Fruit fly (Drosophila melanogaster) whole organism, embryonic: ENCODE results near the gene Pp2A-29B.

ENCODE experiments used
- Atf6 ChIP-seq: fragments of 200-800 bp; sonication (Bioruptor generic); IDR thresholded peaks from 2 replicates; pipeline ENCODE4 v1.3.6; 2022; ENCODE audit warnings: missing biosample characterization, missing genetic modification characterization
- Awh ChIP-seq: fragments of 200-800 bp; sonication (Bioruptor generic); IDR thresholded peaks from 2 replicates; pipeline ENCODE4, ENCODE4 v1.3.6; 2022; ENCODE audit warnings: missing biosample characterization, missing genetic modification characterization
- CG10321 ChIP-seq: fragments of 200-800 bp; sonication (Bioruptor generic); IDR thresholded peaks from 2 replicates; pipeline ENCODE4 v1.3.6; 2022; ENCODE audit warnings: missing biosample characterization, missing genetic modification characterization
- CG10654 ChIP-seq: fragments of 200-800 bp; sonication (Bioruptor generic); optimal IDR thresholded peaks from 2 replicates; lab custom pipeline; 2016; ENCODE audit warnings: missing biosample characterization, missing genetic modification characterization
- CG11560 ChIP-seq: fragments of 200-800 bp; sonication (Bioruptor generic); IDR thresholded peaks from 3 replicates; pipeline ENCODE4 v1.3.6; 2022; ENCODE audit warnings: missing biosample characterization, missing genetic modification characterization
- CG12236 ChIP-seq: fragments of 200-800 bp; sonication (Bioruptor generic); optimal IDR thresholded peaks from 2 replicates; lab custom pipeline; 2016; ENCODE audit warnings: missing biosample characterization, missing genetic modification characterization
- CG12744 ChIP-seq: fragments of 200-800 bp; sonication (Bioruptor generic); optimal IDR thresholded peaks from 2 replicates; lab custom pipeline; 2016; ENCODE audit warnings: missing biosample characterization, missing genetic modification characterization
- CG14050 ChIP-seq: fragments of 200-800 bp; sonication (Bioruptor generic); IDR thresholded peaks from 3 replicates; pipeline ENCODE4 v1.3.6; 2022; ENCODE audit warnings: missing biosample characterization, missing genetic modification characterization
- CG15269 ChIP-seq: fragments of 200-800 bp; sonication (Bioruptor generic); optimal IDR thresholded peaks from 2 replicates; lab custom pipeline; 2018; ENCODE audit warnings: missing biosample characterization, mild to moderate bottlenecking, missing genetic modification characterization, moderate library complexity
- CG15601 ChIP-seq: fragments of 200-800 bp; sonication (Bioruptor generic); optimal IDR thresholded peaks from 3 replicates; lab custom pipeline; 2019; ENCODE audit warnings: missing biosample characterization, mild to moderate bottlenecking, missing genetic modification characterization, moderate library complexity
- CG17359 ChIP-seq: fragments of 200-800 bp; sonication (Bioruptor generic); optimal IDR thresholded peaks from 3 replicates; lab custom pipeline; 2018; ENCODE audit warnings: missing biosample characterization, mild to moderate bottlenecking, missing genetic modification characterization, moderate library complexity
- CG17568 ChIP-seq: fragments of 200-800 bp; sonication (Bioruptor generic); optimal IDR thresholded peaks from 2 replicates; lab custom pipeline; 2018; ENCODE audit warnings: missing biosample characterization, mild to moderate bottlenecking, missing genetic modification characterization, moderate library complexity
- CG17802 ChIP-seq: fragments of 200-800 bp; sonication (Bioruptor generic); optimal IDR thresholded peaks from 2 replicates; lab custom pipeline; 2018; ENCODE audit warnings: missing biosample characterization, mild to moderate bottlenecking, missing genetic modification characterization, moderate library complexity
- CG2129 ChIP-seq: fragments of 200-800 bp; sonication (Bioruptor generic); IDR thresholded peaks from 2 replicates; pipeline ENCODE4 v1.3.6; 2022; ENCODE audit warnings: missing biosample characterization, missing genetic modification characterization; ENCODE audit not compliant: partially characterized antibody
- CG31224 ChIP-seq: fragments of 200-800 bp; sonication (Bioruptor generic); IDR thresholded peaks from 2 replicates; pipeline ENCODE4 v1.3.6; 2022; ENCODE audit warnings: missing biosample characterization, missing genetic modification characterization
- CG34422 ChIP-seq: fragments of 200-800 bp; sonication (Bioruptor generic); IDR thresholded peaks from 3 replicates; pipeline ENCODE4 v1.3.6; 2022; ENCODE audit warnings: missing biosample characterization, missing genetic modification characterization
- CG6854 ChIP-seq: fragments of 200-800 bp; sonication (Bioruptor generic); optimal IDR thresholded peaks from 3 replicates; lab custom pipeline; 2017; ENCODE audit warnings: missing biosample characterization, mild to moderate bottlenecking, missing genetic modification characterization
- CG8924 ChIP-seq: fragments of 200-800 bp; optimal IDR thresholded peaks from 3 replicates; lab custom pipeline; 2019; ENCODE audit warnings: missing biosample characterization, mild to moderate bottlenecking, missing genetic modification characterization, moderate library complexity
- CG9609 ChIP-seq: fragments of 200-800 bp; sonication (Bioruptor generic); optimal IDR thresholded peaks from 3 replicates; lab custom pipeline; 2016; ENCODE audit warnings: missing biosample characterization, missing genetic modification characterization
- CoRest ChIP-seq: fragments of 200-800 bp; sonication (Bioruptor generic); optimal IDR thresholded peaks from 3 replicates; lab custom pipeline; 2018; ENCODE audit warnings: missing biosample characterization, mild to moderate bottlenecking, missing genetic modification characterization, moderate library complexity
- Deaf1 ChIP-seq: fragments of 200-800 bp; optimal IDR thresholded peaks from 3 replicates; lab custom pipeline; 2019; ENCODE audit warnings: missing biosample characterization, mild to moderate bottlenecking, missing genetic modification characterization, moderate library complexity
- Dip3 ChIP-seq: fragments of 200-800 bp; sonication (Bioruptor generic); optimal IDR thresholded peaks from 3 replicates; lab custom pipeline; 2016; ENCODE audit warnings: missing biosample characterization, missing genetic modification characterization
- HLH54F ChIP-seq: fragments of 200-800 bp; sonication (Bioruptor generic); optimal IDR thresholded peaks from 3 replicates; lab custom pipeline; 2016; ENCODE audit warnings: missing biosample characterization, missing genetic modification characterization
- HLHmδ ChIP-seq: fragments of 200-800 bp; sonication (Bioruptor generic); optimal IDR thresholded peaks from 2 replicates; lab custom pipeline; 2018; ENCODE audit warnings: missing biosample characterization, mild to moderate bottlenecking, missing genetic modification characterization, moderate library complexity
- Hmx ChIP-seq: fragments of 200-800 bp; sonication (Bioruptor generic); optimal IDR thresholded peaks from 2 replicates; lab custom pipeline; 2016; ENCODE audit warnings: missing biosample characterization, missing genetic modification characterization
- Hr3 ChIP-seq: fragments of 200-800 bp; sonication (Bioruptor generic); optimal IDR thresholded peaks from 3 replicates; lab custom pipeline; 2016; ENCODE audit warnings: missing biosample characterization, missing genetic modification characterization
- MTF-1 ChIP-seq: fragments of 200-800 bp; sonication (Bioruptor generic); optimal IDR thresholded peaks from 2 replicates; lab custom pipeline; 2018; ENCODE audit warnings: missing biosample characterization, mild to moderate bottlenecking, missing genetic modification characterization, borderline replicate concordance
- Stat92E ChIP-seq, 3 experiments: fragments of >200 bp in 2 of 3; fragments of 200-800 bp in 1 of 3; sonication (Bioruptor generic) in 1 of 3; optimal IDR thresholded peaks; 2 replicates each; lab custom pipeline; 2017 to 2019; ENCODE audit warnings: missing biosample characterization in 3 of 3, missing genetic modification characterization in 3 of 3, mild to moderate bottlenecking in 1 of 3, moderate library complexity in 1 of 3
- Vsx1 ChIP-seq: fragments of 200-800 bp; sonication (Bioruptor generic); optimal IDR thresholded peaks from 2 replicates; lab custom pipeline; 2017; ENCODE audit warnings: missing biosample characterization, mild to moderate bottlenecking, missing genetic modification characterization, missing genetic modification reagents
- Xbp1 ChIP-seq: fragments of 200-800 bp; sonication (Bioruptor generic); optimal IDR thresholded peaks from 3 replicates; lab custom pipeline; 2016; ENCODE audit warnings: missing biosample characterization, mild to moderate bottlenecking, missing genetic modification characterization
- abd-A ChIP-seq: fragments of 200-800 bp; sonication (Bioruptor generic); optimal IDR thresholded peaks from 3 replicates; lab custom pipeline; 2019; ENCODE audit warnings: missing biosample characterization, mild to moderate bottlenecking, missing genetic modification characterization, moderate library complexity
- caup ChIP-seq: fragments of 200-800 bp; sonication (Bioruptor generic); optimal IDR thresholded peaks from 3 replicates; lab custom pipeline; 2017; ENCODE audit warnings: missing biosample characterization, mild to moderate bottlenecking, missing genetic modification characterization, moderate library complexity; ENCODE audit not compliant: severe bottlenecking
- chif ChIP-seq, 2 experiments: fragments of 200-800 bp; sonication (Bioruptor generic); optimal IDR thresholded peaks; 3 replicates each; lab custom pipeline; 2016; ENCODE audit warnings: missing biosample characterization in 2 of 2, missing genetic modification characterization in 2 of 2
- da ChIP-seq: fragments of 200-800 bp; sonication (Bioruptor generic); optimal IDR thresholded peaks from 2 replicates; lab custom pipeline; 2016; ENCODE audit warnings: missing biosample characterization, missing genetic modification characterization
- dimm ChIP-seq: fragments of 200-800 bp; sonication (Bioruptor generic); IDR thresholded peaks from 2 replicates; pipeline ENCODE4 v1.3.6; 2022; ENCODE audit warnings: missing biosample characterization, missing genetic modification characterization
- ems ChIP-seq: fragments of 200-800 bp; sonication (Bioruptor generic); optimal IDR thresholded peaks from 3 replicates; lab custom pipeline; 2016; ENCODE audit warnings: missing biosample characterization, missing genetic modification characterization
- gro ChIP-seq: fragments of 200-800 bp; sonication (Bioruptor generic); optimal IDR thresholded peaks from 2 replicates; lab custom pipeline; 2016; ENCODE audit warnings: missing biosample characterization, missing genetic modification characterization
- hb ChIP-seq: fragments of 200-800 bp; sonication (Bioruptor generic); IDR thresholded peaks from 3 replicates; pipeline ENCODE4 v1.3.6; 2022; ENCODE audit warnings: missing biosample characterization, missing genetic modification characterization; ENCODE audit not compliant: partially characterized antibody
- kay ChIP-seq: fragments of 200-800 bp; sonication (Bioruptor generic); optimal IDR thresholded peaks from 2 replicates; lab custom pipeline; 2016; ENCODE audit warnings: missing biosample characterization, missing genetic modification characterization
- nau ChIP-seq: fragments of 200-800 bp; sonication (Bioruptor generic); optimal IDR thresholded peaks from 3 replicates; lab custom pipeline; 2017; ENCODE audit warnings: missing biosample characterization, mild to moderate bottlenecking, missing genetic modification characterization, missing genetic modification reagents
- nerfin-1 ChIP-seq: fragments of 200-800 bp; sonication (Bioruptor generic); optimal IDR thresholded peaks from 3 replicates; lab custom pipeline; 2019; ENCODE audit warnings: missing biosample characterization, mild to moderate bottlenecking, missing genetic modification characterization, moderate library complexity
- oc ChIP-seq: fragments of 200-800 bp; sonication (Bioruptor generic); optimal IDR thresholded peaks from 2 replicates; lab custom pipeline; 2018; ENCODE audit warnings: missing biosample characterization, mild to moderate bottlenecking, missing genetic modification characterization, moderate library complexity
- pita ChIP-seq: fragments of 200-800 bp; sonication (Bioruptor generic); optimal IDR thresholded peaks from 2 replicates; lab custom pipeline; 2017; ENCODE audit warnings: missing biosample characterization, mild to moderate bottlenecking, missing genetic modification characterization
- pum ChIP-seq: fragments of 200-800 bp; sonication (Bioruptor generic); optimal IDR thresholded peaks from 2 replicates; lab custom pipeline; 2016; ENCODE audit warnings: missing biosample characterization, missing genetic modification characterization
- run ChIP-seq: fragments of 200-800 bp; sonication (Bioruptor generic); optimal IDR thresholded peaks from 3 replicates; lab custom pipeline; 2018; ENCODE audit warnings: missing biosample characterization, mild to moderate bottlenecking, missing genetic modification characterization
- sc ChIP-seq, 3 experiments: fragments of >200 bp in 2 of 3; fragments of 200-800 bp in 1 of 3; sonication (Bioruptor generic) in 1 of 3; optimal IDR thresholded peaks; 2 replicates in 2 of 3; 3 replicates in 1 of 3; lab custom pipeline; 2017; ENCODE audit warnings: mild to moderate bottlenecking in 1 of 3, missing biosample characterization in 1 of 3, missing genetic modification characterization in 1 of 3, missing genetic modification reagents in 1 of 3
- sna ChIP-seq: fragments of 200-800 bp; sonication (Bioruptor generic); IDR thresholded peaks from 2 replicates; pipeline ENCODE4 v1.3.6; 2022; ENCODE audit warnings: missing biosample characterization, missing genetic modification characterization; ENCODE audit not compliant: partially characterized antibody
- z ChIP-seq: fragments of 200-800 bp; sonication (Bioruptor generic); IDR thresholded peaks from 3 replicates; pipeline ENCODE4 v1.3.6; 2022; ENCODE audit warnings: missing biosample characterization, missing genetic modification characterization

Pp2A-29B gene

DNA sequence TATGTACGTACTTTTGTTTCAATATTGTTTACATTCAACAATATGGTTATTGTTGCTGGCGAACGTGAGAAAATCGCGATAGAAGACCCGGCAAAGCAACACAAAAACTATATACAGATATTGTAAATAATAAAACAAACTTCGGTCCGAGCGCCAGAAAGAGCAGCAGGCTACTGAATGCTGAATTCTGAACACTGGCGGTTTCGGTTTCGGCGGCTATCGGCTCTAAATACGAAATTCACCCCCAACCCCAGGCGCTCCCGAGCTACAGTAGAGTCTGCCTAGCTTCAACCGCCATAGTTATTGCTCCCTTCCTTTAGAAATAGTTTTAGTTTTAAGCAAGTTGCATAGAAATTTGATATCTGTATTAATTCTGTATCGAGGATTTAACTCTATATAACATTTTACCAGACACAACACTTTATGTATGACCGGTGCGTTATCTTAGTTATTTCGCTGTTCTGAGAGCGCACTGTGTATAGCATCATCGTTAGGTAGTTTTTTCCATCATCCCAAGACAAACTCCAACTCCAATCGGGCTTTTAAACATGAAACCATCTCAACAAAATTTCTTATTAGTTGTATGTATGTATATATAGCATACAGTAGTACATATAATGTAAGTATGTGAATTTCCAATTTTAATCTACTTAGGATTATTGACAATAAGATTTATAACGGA, 3.4 kb upstream of the Pp2A-29B start, which contains the start of gene CG7627 (continued):
- TF ChIP-seq Hr3 (GFP tag; lab: Kevin White, UChicago), result peak; percentile 62
- TF ChIP-seq CG17359 (tag; lab: Kevin White, UChicago), result peak; percentile 81
- TF ChIP-seq pita (GFP tag; lab: Kevin White, UChicago), result no peak
- peak; percentile 70; the same call in 1 of the 2 replicates for TF ChIP-seq dimm (GFP tag; lab: Robert Waterston, UW)
- peak; percentile 6 for TF ChIP-seq CG12744
- peak; percentile 72 for TF ChIP-seq Xbp1
- peak; percentile 67 for TF ChIP-seq ems (GFP tag; lab: Kevin White, UChicago)
- peak; percentile 72 for TF ChIP-seq CG9609 (GFP tag; lab: Kevin White, UChicago)
- TF ChIP-seq nau, result peak; percentile 34
- TF ChIP-seq da, result peak; percentile 19
- peak; percentile 31 for TF ChIP-seq kay (GFP tag; lab: Kevin White, UChicago)
- TF ChIP-seq oc (tag; lab: Kevin White, UChicago), result no peak
- peak; percentile 35 for TF ChIP-seq run
- TF ChIP-seq MTF-1 (GFP tag; lab: Kevin White, UChicago), result peak; percentile 29
- TF ChIP-seq Atf6, result peak; percentile 85
- TF ChIP-seq CG8924 (tag; lab: Kevin White, UChicago), result peak; percentile 61
- TF ChIP-seq CoRest, result peak; percentile 68
- no peak for TF ChIP-seq CG10321
- TF ChIP-seq CG14050, result peak; percentile 52; the same call in 2 of the 3 replicates
- peak; percentile 63 for TF ChIP-seq pum (GFP tag; lab: Kevin White, UChicago)
- TF ChIP-seq Stat92E (GFP tag; optimal IDR thresholded peaks at IDR 0.05; lab: Kevin White, UChicago), result no peak
- peak; percentile 97 for TF ChIP-seq Deaf1
- TF ChIP-seq CG12236, result no peak
- TF ChIP-seq CG15269 (tag; lab: Kevin White, UChicago), result peak; percentile 76
- TF ChIP-seq nerfin-1 (tag; lab: Kevin White, UChicago), result peak; percentile 17
- peak; percentile 79 for TF ChIP-seq CG34422 (GFP tag; lab: Robert Waterston, UW)
- TF ChIP-seq z (GFP tag; lab: Robert Waterston, UW), result no peak
- no peak for TF ChIP-seq hb (GFP tag; lab: Robert Waterston, UW)
- peak; percentile 45 for TF ChIP-seq CG17568 (GFP tag; lab: Kevin White, UChicago)
- TF ChIP-seq HLHmδ (GFP tag; lab: Kevin White, UChicago), result no peak
- TF ChIP-seq chif (GFP tag; optimal IDR thresholded peaks at IDR 0.05; lab: Kevin White, UChicago), result peak; percentile 56 to 76
- TF ChIP-seq abd-A, result peak; percentile 2
- peak; percentile 73 for TF ChIP-seq Dip3 (GFP tag; lab: Kevin White, UChicago)
- peak; percentile 19 for TF ChIP-seq Vsx1 (GFP tag; lab: Kevin White, UChicago)
- peak; percentile 60 for TF ChIP-seq CG6854
- peak; percentile 75 for TF ChIP-seq gro (GFP tag; lab: Kevin White, UChicago)
- TF ChIP-seq CG2129 (GFP tag; lab: Robert Waterston, UW), result no peak
- TF ChIP-seq CG17802 (tag; lab: Kevin White, UChicago), result peak; percentile 34
- TF ChIP-seq caup (GFP tag; lab: Kevin White, UChicago), result peak; percentile 73
- TF ChIP-seq CG31224, result peak; percentile 96
- TF ChIP-seq CG10654 (GFP tag; lab: Kevin White, UChicago), result peak; percentile 50
- TF ChIP-seq CG11560 (tag; lab: Robert Waterston, UW), result peak; percentile 63; the same call in 2 of the 3 replicates
- TF ChIP-seq Hmx (GFP tag; lab: Kevin White, UChicago), result peak; percentile 20
- peak; percentile 72 for TF ChIP-seq HLH54F
- peak; percentile 41 for TF ChIP-seq CG15601 (tag; lab: Kevin White, UChicago)
- no peak for TF ChIP-seq sna (GFP tag; lab: Robert Waterston, UW)
- TF ChIP-seq sc (optimal IDR thresholded peaks at IDR 0.05; lab: Kevin White, UChicago), result no peak
- peak; percentile 6 for TF ChIP-seq sc (GFP tag; optimal IDR thresholded peaks at IDR 0.05; lab: Kevin White, UChicago)
- peak; percentile 67; the same call in 1 of the 2 replicates for TF ChIP-seq Awh (GFP tag; lab: Robert Waterston, UW)
